Fruit fly (Drosophila melanogaster) whole organism, prepupa: Measurements from ENCODE around the gene Pde9.

ENCODE experiments used
- Blimp-1 ChIP-seq: fragments of 200-800 bp; sonication (Bioruptor generic); optimal IDR thresholded peaks from 3 replicates; lab custom pipeline; 2017; ENCODE audit warnings: missing biosample characterization, missing genetic modification characterization, mild to moderate bottlenecking, moderate library complexity, missing genetic modification reagents
- CG10631 ChIP-seq: fragments of 200-800 bp; sonication (Bioruptor generic); optimal IDR thresholded peaks from 2 replicates; lab custom pipeline; 2016; ENCODE audit warnings: missing biosample characterization, missing genetic modification characterization
- CG10669 ChIP-seq: fragments of 200-800 bp; sonication (Bioruptor generic); optimal IDR thresholded peaks from 3 replicates; lab custom pipeline; 2018; ENCODE audit warnings: missing biosample characterization, mild to moderate bottlenecking, missing genetic modification characterization, moderate library complexity
- CG11294 ChIP-seq: fragments of 200-800 bp; sonication (Bioruptor generic); IDR thresholded peaks from 2 replicates; pipeline ENCODE4 v1.3.6; 2022; ENCODE audit warnings: missing biosample characterization, missing genetic modification characterization
- CG11762 ChIP-seq: fragments of 200-800 bp; sonication (Bioruptor generic); optimal IDR thresholded peaks from 3 replicates; lab custom pipeline; 2016; ENCODE audit warnings: missing biosample characterization, missing genetic modification characterization; ENCODE audit not compliant: insufficient read depth
- CG11902 ChIP-seq: fragments of 200-800 bp; sonication (Bioruptor generic); optimal IDR thresholded peaks from 3 replicates; lab custom pipeline; 2016; ENCODE audit warnings: missing biosample characterization, missing genetic modification characterization
- CG1621 ChIP-seq: fragments of 200-800 bp; sonication (Bioruptor generic); optimal IDR thresholded peaks from 3 replicates; lab custom pipeline; 2018; ENCODE audit warnings: missing biosample characterization, mild to moderate bottlenecking, missing genetic modification characterization
- CG16779 ChIP-seq: fragments of 200-800 bp; sonication (Bioruptor generic); optimal IDR thresholded peaks from 3 replicates; lab custom pipeline; 2017; ENCODE audit warnings: missing biosample characterization, mild to moderate bottlenecking, missing genetic modification characterization
- CG3032 ChIP-seq: fragments of 200-800 bp; optimal IDR thresholded peaks from 2 replicates; lab custom pipeline; 2019; ENCODE audit warnings: missing biosample characterization, mild to moderate bottlenecking, missing genetic modification characterization, moderate library complexity
- CG4318 ChIP-seq: fragments of 200-800 bp; sonication (Bioruptor generic); optimal IDR thresholded peaks from 3 replicates; lab custom pipeline; 2017; ENCODE audit warnings: missing biosample characterization, mild to moderate bottlenecking, missing genetic modification characterization
- CG6163 ChIP-seq: fragments of 200-800 bp; sonication (Bioruptor generic); IDR thresholded peaks from 3 replicates; pipeline ENCODE4 v1.3.6; 2022; ENCODE audit warnings: missing biosample characterization, missing genetic modification characterization
- CG6792 ChIP-seq: fragments of 200-800 bp; sonication (Bioruptor generic); optimal IDR thresholded peaks from 3 replicates; lab custom pipeline; 2016; ENCODE audit warnings: missing biosample characterization, missing genetic modification characterization
- CG6854 ChIP-seq: fragments of 200-800 bp; sonication (Bioruptor generic); optimal IDR thresholded peaks from 2 replicates; lab custom pipeline; 2017; ENCODE audit warnings: missing biosample characterization, mild to moderate bottlenecking, missing genetic modification characterization
- CG7368 ChIP-seq: fragments of 200-800 bp; sonication (Bioruptor generic); optimal IDR thresholded peaks from 3 replicates; lab custom pipeline; 2016; ENCODE audit warnings: missing biosample characterization, missing genetic modification characterization
- CG8119 ChIP-seq: fragments of 200-800 bp; sonication (Bioruptor generic); IDR thresholded peaks from 3 replicates; pipeline ENCODE4 v1.3.6; 2022; ENCODE audit warnings: missing biosample characterization, missing genetic modification characterization
- CG8319 ChIP-seq: fragments of 200-800 bp; sonication (Bioruptor generic); optimal IDR thresholded peaks from 3 replicates; lab custom pipeline; 2016; ENCODE audit warnings: missing biosample characterization, missing genetic modification characterization
- CG8632 ChIP-seq: fragments of 200-800 bp; sonication (Bioruptor generic); optimal IDR thresholded peaks from 3 replicates; lab custom pipeline; 2016; ENCODE audit warnings: missing biosample characterization, missing genetic modification characterization
- CG9139 ChIP-seq: fragments of 200-800 bp; sonication (Bioruptor generic); optimal IDR thresholded peaks from 3 replicates; lab custom pipeline; 2017; ENCODE audit warnings: missing biosample characterization, mild to moderate bottlenecking, missing genetic modification characterization
- Eip75B ChIP-seq: fragments of 200-800 bp; sonication (Bioruptor generic); optimal IDR thresholded peaks from 3 replicates; lab custom pipeline; 2016; ENCODE audit warnings: missing biosample characterization, missing genetic modification characterization
- Eip78C ChIP-seq: fragments of 200-800 bp; sonication (Bioruptor generic); peaks from one replicate; lab custom pipeline; 2016; ENCODE audit warnings: missing biosample characterization, missing genetic modification characterization
- Eip93F ChIP-seq: fragments of 200-800 bp; sonication (Bioruptor generic); optimal IDR thresholded peaks from 2 replicates; lab custom pipeline; 2016; ENCODE audit warnings: missing biosample characterization, mild to moderate bottlenecking, missing genetic modification characterization
- Ets21C ChIP-seq: fragments of 200-800 bp; sonication (Bioruptor generic); optimal IDR thresholded peaks from 3 replicates; lab custom pipeline; 2016; ENCODE audit warnings: missing biosample characterization, missing genetic modification characterization
- Gug ChIP-seq: fragments of 200-800 bp; sonication (Bioruptor generic); IDR thresholded peaks from 2 replicates; pipeline ENCODE4 v1.3.6; 2022; ENCODE audit warnings: missing biosample characterization, missing genetic modification characterization
- Hr38 ChIP-seq: sonication (Bioruptor generic); optimal IDR thresholded peaks from 2 replicates; lab custom pipeline; 2016; ENCODE audit warnings: missing biosample characterization, missing genetic modification characterization
- Hr39 ChIP-seq: fragments of 200-800 bp; sonication (Bioruptor generic); optimal IDR thresholded peaks from 2 replicates; lab custom pipeline; 2016; ENCODE audit warnings: missing biosample characterization, missing genetic modification characterization
- Hr4 ChIP-seq: fragments of 200-800 bp; sonication (Bioruptor generic); optimal IDR thresholded peaks from 3 replicates; lab custom pipeline; 2016; ENCODE audit warnings: missing biosample characterization, missing genetic modification characterization
- Met ChIP-seq: fragments of 200-800 bp; sonication (Bioruptor generic); optimal IDR thresholded peaks from 3 replicates; lab custom pipeline; 2016; ENCODE audit warnings: missing biosample characterization, missing genetic modification characterization
- OdsH ChIP-seq: fragments of 200-800 bp; sonication (Bioruptor generic); optimal IDR thresholded peaks from 3 replicates; lab custom pipeline; 2016; ENCODE audit warnings: missing biosample characterization, missing genetic modification characterization
- Sox102F ChIP-seq: fragments of 200-800 bp; sonication (Bioruptor generic); optimal IDR thresholded peaks from 2 replicates; lab custom pipeline; 2016; ENCODE audit warnings: missing biosample characterization, mild to moderate bottlenecking, missing genetic modification characterization
- Sox15 ChIP-seq: fragments of 200-800 bp; sonication (Bioruptor generic); optimal IDR thresholded peaks from 3 replicates; lab custom pipeline; 2016; ENCODE audit warnings: missing biosample characterization, missing genetic modification characterization
- acj6 ChIP-seq: fragments of 200-800 bp; sonication (Bioruptor generic); optimal IDR thresholded peaks from 3 replicates; lab custom pipeline; 2016; ENCODE audit warnings: missing biosample characterization, missing genetic modification characterization
- cyc ChIP-seq: fragments of 200-800 bp; sonication (Bioruptor generic); optimal IDR thresholded peaks from 3 replicates; lab custom pipeline; 2016; ENCODE audit warnings: missing biosample characterization, missing genetic modification characterization
- dac ChIP-seq: fragments of 200-800 bp; sonication (Bioruptor generic); optimal IDR thresholded peaks from 2 replicates; lab custom pipeline; 2017; ENCODE audit warnings: missing biosample characterization, mild to moderate bottlenecking, missing genetic modification characterization
- eg ChIP-seq: fragments of 200-800 bp; sonication (Bioruptor generic); IDR thresholded peaks from 3 replicates; pipeline ENCODE4 v1.3.6; 2022; ENCODE audit warnings: missing biosample characterization, missing genetic modification characterization
- esn ChIP-seq: fragments of 200-800 bp; sonication (Bioruptor generic); optimal IDR thresholded peaks from 2 replicates; lab custom pipeline; 2016; ENCODE audit warnings: missing biosample characterization, mild to moderate bottlenecking, missing genetic modification characterization, moderate library complexity
- fd59A ChIP-seq: fragments of 200-800 bp; sonication (Bioruptor generic); optimal IDR thresholded peaks from 2 replicates; lab custom pipeline; 2017; ENCODE audit warnings: missing biosample characterization, mild to moderate bottlenecking, missing genetic modification characterization, missing genetic modification reagents
- fd85E ChIP-seq: fragments of 200-800 bp; sonication (Bioruptor generic); optimal IDR thresholded peaks from 3 replicates; lab custom pipeline; 2016; ENCODE audit warnings: missing biosample characterization, missing genetic modification characterization
- fkh ChIP-seq: fragments of 200-800 bp; sonication (Bioruptor generic); optimal IDR thresholded peaks from 3 replicates; lab custom pipeline; 2017; ENCODE audit warnings: missing biosample characterization, mild to moderate bottlenecking, missing genetic modification characterization, moderate library complexity
- lz ChIP-seq: fragments of 200-800 bp; sonication (Bioruptor generic); optimal IDR thresholded peaks from 3 replicates; lab custom pipeline; 2016; ENCODE audit warnings: missing biosample characterization, missing genetic modification characterization
- net ChIP-seq: fragments of 200-800 bp; sonication (Bioruptor generic); optimal IDR thresholded peaks from 3 replicates; lab custom pipeline; 2016; ENCODE audit warnings: missing biosample characterization, missing genetic modification characterization
- pdm3 ChIP-seq: fragments of 200-800 bp; sonication (Bioruptor generic); optimal IDR thresholded peaks from 3 replicates; lab custom pipeline; 2016; ENCODE audit warnings: missing biosample characterization, missing genetic modification characterization
- salr ChIP-seq, 2 experiments: fragments of 200-800 bp; sonication (Bioruptor generic); optimal IDR thresholded peaks; 3 replicates each; lab custom pipeline; 2016 to 2018; ENCODE audit warnings: missing biosample characterization in 2 of 2, missing genetic modification characterization in 2 of 2, mild to moderate bottlenecking in 1 of 2
- spab ChIP-seq: fragments of 200-800 bp; sonication (Bioruptor generic); optimal IDR thresholded peaks from 2 replicates; lab custom pipeline; 2017; ENCODE audit warnings: missing biosample characterization, mild to moderate bottlenecking, missing genetic modification characterization, missing genetic modification reagents
- ss ChIP-seq, 2 experiments: fragments of 200-800 bp; sonication (Bioruptor generic); optimal IDR thresholded peaks; 2 replicates in 1 of 2; 3 replicates in 1 of 2; lab custom pipeline; 2017 to 2018; ENCODE audit warnings: mild to moderate bottlenecking in 2 of 2, missing biosample characterization in 2 of 2, missing genetic modification characterization in 2 of 2, moderate library complexity in 1 of 2
- svp ChIP-seq: fragments of 200-800 bp; sonication (Bioruptor generic); peaks from one replicate; lab custom pipeline; 2016; ENCODE audit warnings: missing biosample characterization, missing genetic modification characterization
- topi ChIP-seq: fragments of 200-800 bp; sonication (Bioruptor generic); optimal IDR thresholded peaks from 3 replicates; lab custom pipeline; 2016; ENCODE audit warnings: missing biosample characterization, missing genetic modification characterization
- vri ChIP-seq: fragments of 200-800 bp; sonication (Bioruptor generic); optimal IDR thresholded peaks from 3 replicates; lab custom pipeline; 2016; ENCODE audit warnings: missing biosample characterization, mild to moderate bottlenecking, missing genetic modification characterization

Pde9 gene

DNA sequence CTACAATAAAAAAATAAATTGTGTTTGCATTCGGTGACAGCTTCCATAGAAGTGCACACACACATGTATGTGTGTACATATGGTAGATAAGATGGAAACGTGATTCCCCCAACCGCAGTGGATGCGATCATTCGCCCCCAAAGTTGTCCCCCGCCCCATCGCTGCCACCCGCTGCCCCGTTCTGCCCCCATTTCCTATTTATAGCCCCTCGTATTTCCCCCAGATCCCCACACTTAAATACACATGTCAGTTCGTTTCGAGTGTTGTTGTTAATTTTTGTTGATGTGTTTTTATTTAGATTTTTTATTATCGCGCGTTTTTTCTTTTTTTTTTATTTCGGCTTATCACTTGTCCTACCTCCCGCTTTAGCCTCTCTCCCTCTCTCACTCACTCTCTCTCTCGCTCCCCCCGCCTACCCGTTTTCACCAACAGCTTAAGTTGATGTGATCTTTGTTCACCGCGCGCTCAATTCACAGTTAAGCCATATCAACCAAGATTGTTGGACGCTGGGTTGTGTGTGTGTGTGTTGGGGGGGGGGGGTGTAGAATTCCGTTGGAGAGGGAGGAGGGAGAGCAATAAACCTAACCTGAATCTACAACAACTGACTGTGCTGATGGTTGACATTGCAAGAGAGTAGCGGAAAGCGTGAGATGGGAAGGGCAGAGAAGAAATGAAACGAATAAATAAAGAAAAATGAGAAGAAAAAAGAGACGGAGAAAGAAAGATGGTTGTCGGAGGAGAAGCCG lies 143.4 kb downstream of the Pde9 start (continued):
- TF ChIP-seq esn (GFP tag; lab: Kevin White, UChicago) = no peak
- TF ChIP-seq fd85E (GFP tag; lab: Kevin White, UChicago) = no peak
- TF ChIP-seq Met (GFP tag; lab: Kevin White, UChicago) = no peak
- peak; percentile 28 for TF ChIP-seq CG8319 (GFP tag; lab: Kevin White, UChicago)
- TF ChIP-seq acj6 = no peak
- TF ChIP-seq CG10631 (GFP tag; lab: Kevin White, UChicago) = no peak

DNA sequence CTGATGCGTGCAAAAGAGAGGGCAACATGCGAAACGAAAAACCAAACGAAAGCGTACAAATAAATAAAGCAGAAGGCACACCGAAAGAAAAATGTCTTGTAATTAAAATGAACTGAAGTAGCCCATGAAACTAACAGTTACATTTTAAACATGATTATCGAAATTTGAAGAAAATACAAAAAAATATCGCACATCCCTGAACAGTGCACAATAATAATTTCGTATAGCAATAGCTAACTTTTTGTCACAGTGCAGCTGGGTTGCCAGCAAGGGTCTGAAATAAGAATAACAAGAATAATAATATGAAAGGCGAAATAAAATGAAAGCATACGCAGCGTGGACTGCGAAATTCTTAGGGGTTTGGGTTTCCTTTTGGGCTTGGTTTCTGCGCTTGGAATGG lies 144.9 kb downstream of the Pde9 start:
- TF ChIP-seq cyc (GFP tag; lab: Kevin White, UChicago) = peak; percentile 100
- TF ChIP-seq Sox102F (GFP tag; lab: Kevin White, UChicago) = peak; percentile 100
- TF ChIP-seq CG11294 (GFP tag; lab: Robert Waterston, UW) = peak; percentile 99
- TF ChIP-seq net (GFP tag; lab: Kevin White, UChicago) = peak; percentile 100
- peak; percentile 100 for TF ChIP-seq CG10669 (GFP tag; lab: Kevin White, UChicago)
- TF ChIP-seq fd85E (GFP tag; lab: Kevin White, UChicago) = peak; percentile 97
- peak; percentile 100 for TF ChIP-seq esn (GFP tag; lab: Kevin White, UChicago)
- TF ChIP-seq Met (GFP tag; lab: Kevin White, UChicago) = peak; percentile 100
- peak; percentile 99 for TF ChIP-seq Gug (GFP tag; lab: Robert Waterston, UW)
- TF ChIP-seq CG11762 (GFP tag; lab: Kevin White, UChicago) = peak; percentile 99
- peak; percentile 99 for TF ChIP-seq CG11902
- peak; percentile 98 for TF ChIP-seq Blimp-1 (GFP tag; lab: Kevin White, UChicago)
- peak; percentile 98 for TF ChIP-seq acj6
- peak; percentile 100 for TF ChIP-seq spab (GFP tag; lab: Kevin White, UChicago)
- TF ChIP-seq svp (GFP tag; lab: Kevin White, UChicago) = peak; percentile 100
- peak; percentile 99 for TF ChIP-seq dac
- peak; percentile 99 for TF ChIP-seq CG8319 (GFP tag; lab: Kevin White, UChicago)
- TF ChIP-seq CG8632 (GFP tag; lab: Kevin White, UChicago) = peak; percentile 100
- peak; percentile 99 for TF ChIP-seq CG8119 (GFP tag; lab: Robert Waterston, UW)
- peak; percentile 100 for TF ChIP-seq CG3032 (tag; lab: Kevin White, UChicago)
- TF ChIP-seq Hr4 (GFP tag; lab: Kevin White, UChicago) = peak; percentile 94
- peak; percentile 97 for TF ChIP-seq CG16779 (tag; lab: Kevin White, UChicago)
- peak; percentile 100 for TF ChIP-seq Eip78C (GFP tag; lab: Kevin White, UChicago)
- TF ChIP-seq pdm3 = peak; percentile 100
- TF ChIP-seq fkh = peak; percentile 94
- peak; percentile 100 for TF ChIP-seq Eip75B (GFP tag; lab: Kevin White, UChicago)
- TF ChIP-seq Hr39 (GFP tag; lab: Kevin White, UChicago) = peak; percentile 100
- peak; percentile 100 for TF ChIP-seq fd59A (GFP tag; lab: Kevin White, UChicago)
- peak; percentile 99 for TF ChIP-seq vri (GFP tag; lab: Kevin White, UChicago)
- TF ChIP-seq CG6854 (GFP tag; lab: Kevin White, UChicago) = peak; percentile 99
- TF ChIP-seq topi = peak; percentile 100
- TF ChIP-seq Hr38 (GFP tag; lab: Kevin White, UChicago) = peak; percentile 83
- peak; percentile 100 for TF ChIP-seq OdsH
- peak; percentile 99 for TF ChIP-seq CG9139
- peak; percentile 99 to 100 for TF ChIP-seq salr (GFP tag; optimal IDR thresholded peaks at IDR 0.05; lab: Kevin White, UChicago)
- peak; percentile 100 for TF ChIP-seq CG6792 (GFP tag; lab: Kevin White, UChicago)
- peak; percentile 99 for TF ChIP-seq CG7368 (GFP tag; lab: Kevin White, UChicago)
- TF ChIP-seq CG1621 = peak; percentile 99
- peak; percentile 100 for TF ChIP-seq CG6163 (GFP tag; lab: Robert Waterston, UW)
- peak; percentile 100 for TF ChIP-seq CG10631 (GFP tag; lab: Kevin White, UChicago)
- TF ChIP-seq Sox15 = peak; percentile 99
- peak; percentile 99 for TF ChIP-seq eg (GFP tag; lab: Robert Waterston, UW)
- TF ChIP-seq CG4318 = peak; percentile 98
- peak; percentile 99 for TF ChIP-seq lz (GFP tag; lab: Kevin White, UChicago)
- TF ChIP-seq Ets21C (GFP tag; lab: Kevin White, UChicago) = peak; percentile 99
- TF ChIP-seq ss (GFP tag; optimal IDR thresholded peaks at IDR 0.05; lab: Kevin White, UChicago) = peak; percentile 100
- peak; percentile 99 for TF ChIP-seq Eip93F (GFP tag; lab: Kevin White, UChicago)
